Worm (Caenorhabditis elegans) whole organism, late embryonic: ENCODE data around the gene srh-229.

Experiments
- F13H6.1 ChIP-seq: sonication (generic microtip); optimal IDR thresholded peaks from 2 replicates; lab custom pipeline; 2016; ENCODE audit warnings: missing genetic modification characterization, missing compliant biosample characterization
- ama-1 ChIP-seq: fragments of 150-350 bp; optimal IDR thresholded peaks from 2 replicates; lab custom pipeline; 2014
- ceh-30 ChIP-seq: fragments of 150-350 bp; optimal IDR thresholded peaks from 2 replicates; lab custom pipeline; 2014; ENCODE audit warnings: missing biosample characterization, missing genetic modification characterization
- ceh-48 ChIP-seq: sonication (generic microtip); optimal IDR thresholded peaks from 2 replicates; lab custom pipeline; 2016; ENCODE audit warnings: missing genetic modification characterization, inconsistent platforms, missing compliant biosample characterization
- ceh-9 ChIP-seq: sonication (generic microtip); optimal IDR thresholded peaks from 2 replicates; lab custom pipeline; 2016; ENCODE audit warnings: mild to moderate bottlenecking, missing genetic modification characterization, inconsistent platforms, missing compliant biosample characterization
- elt-2 ChIP-seq: sonication (generic microtip); optimal IDR thresholded peaks from 2 replicates; lab custom pipeline; 2016; ENCODE audit warnings: missing genetic modification reagents, missing genetic modification characterization, missing compliant biosample characterization
- eyg-1 ChIP-seq: sonication (generic microtip); optimal IDR thresholded peaks from 2 replicates; lab custom pipeline; 2016; ENCODE audit warnings: missing genotype, missing genetic modification characterization, missing compliant biosample characterization
- fax-1 ChIP-seq: sonication (generic microtip); optimal IDR thresholded peaks from 2 replicates; lab custom pipeline; 2016; ENCODE audit warnings: missing genotype, missing genetic modification characterization, missing compliant biosample characterization
- fkh-6 ChIP-seq: sonication (generic microtip); optimal IDR thresholded peaks from 2 replicates; lab custom pipeline; 2016; ENCODE audit warnings: missing genetic modification characterization, missing compliant biosample characterization
- nhr-11 ChIP-seq: fragments of 150-350 bp; optimal IDR thresholded peaks from 2 replicates; lab custom pipeline; 2014; ENCODE audit warnings: missing biosample characterization, missing genetic modification characterization
- pag-3 ChIP-seq: sonication (generic microtip); optimal IDR thresholded peaks from 2 replicates; lab custom pipeline; 2016; ENCODE audit warnings: missing compliant biosample characterization, missing genetic modification characterization, borderline replicate concordance
- pax-1 ChIP-seq: fragments of 150-350 bp; optimal IDR thresholded peaks from 2 replicates; lab custom pipeline; 2014; ENCODE audit warnings: missing biosample characterization, missing genetic modification characterization
- ref-2 ChIP-seq: sonication (generic microtip); optimal IDR thresholded peaks from 2 replicates; lab custom pipeline; 2016; ENCODE audit warnings: missing genetic modification characterization, missing compliant biosample characterization
- sox-4 ChIP-seq: sonication (generic microtip); optimal IDR thresholded peaks from 2 replicates; lab custom pipeline; 2017; ENCODE audit warnings: mild to moderate bottlenecking, missing genetic modification characterization, inconsistent platforms, missing compliant biosample characterization

DNA sequence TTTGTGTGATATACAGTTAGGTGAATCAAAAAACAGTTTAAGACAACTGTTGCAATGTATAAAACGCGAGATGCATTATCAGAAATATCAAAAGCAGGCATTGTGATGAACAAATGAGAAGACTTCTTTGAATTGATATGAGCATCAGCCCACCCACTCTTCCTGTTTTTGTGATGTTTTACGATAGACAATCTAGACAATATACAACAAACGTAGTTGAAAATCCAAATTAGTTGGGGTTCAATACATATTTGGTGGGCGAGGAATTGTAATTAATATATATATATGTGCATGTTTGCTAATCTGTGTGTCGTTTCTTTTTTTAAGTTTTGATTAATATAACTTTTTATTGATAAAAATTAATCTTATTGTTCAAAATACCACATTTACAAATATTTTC, 31.4 kb downstream of the srh-229 start, which contains the start of gene str-28:
- TF ChIP-seq sox-4 (tag; lab: Kevin White, UChicago) (no peak), ref-2 (tag; lab: Kevin White, UChicago) (no peak), F13H6.1 (tag; lab: Kevin White, UChicago) (no peak), fax-1 (tag; lab: Kevin White, UChicago) (no peak), fkh-6 (tag; lab: Kevin White, UChicago) (no peak), pag-3 (tag; lab: Kevin White, UChicago) (no peak), nhr-11 (tag; lab: Kevin White, UChicago) (no peak), ceh-30 (tag; lab: Kevin White, UChicago) (no peak), ceh-9 (tag; lab: Kevin White, UChicago) (no peak), eyg-1 (tag; lab: Kevin White, UChicago) (no peak), elt-2 (tag; lab: Kevin White, UChicago) (no peak), ama-1 (lab: Kevin White, UChicago) (no peak), pax-1 (tag; lab: Kevin White, UChicago) (no peak), ceh-48 (tag; lab: Kevin White, UChicago) (no peak)
